Fruit fly (Drosophila melanogaster): ENCODE measurements around the gene AcCoAS.
A peak's percentile ranks its signal among the peaks of the same experiment; 100 is the strongest.

- TF ChIP-seq psq (optimal IDR thresholded peaks at IDR 0.05) (no peak), CG8478 (optimal IDR thresholded peaks at IDR 0.05) (peak; percentile 83), pan (optimal IDR thresholded peaks at IDR 0.05) (no peak), usp (GFP tag; optimal IDR thresholded peaks at IDR 0.05) (no peak), Dll (optimal IDR thresholded peaks at IDR 0.05) (no peak), EcR (GFP tag; optimal IDR thresholded peaks at IDR 0.05) (peak; percentile 46 to 71)
These were observed 5.7 kb upstream of the AcCoAS start, which contains the start of the genes CG12974 and pzg for dm6 chr3L:21285639-21286338.
